Worm (Caenorhabditis elegans) whole organism, late embryonic: ENCODE results near the gene faah-6.

Experiments used
- ets-4 ChIP-seq: sonication (generic microtip); optimal IDR thresholded peaks from 2 replicates; lab custom pipeline; 2016; ENCODE audit warnings: missing genetic modification characterization, missing compliant biosample characterization
- hlh-15 ChIP-seq: sonication (generic microtip); optimal IDR thresholded peaks from 2 replicates; lab custom pipeline; 2016; ENCODE audit warnings: missing genetic modification characterization, missing compliant biosample characterization
- nfya-1 ChIP-seq: sonication (generic microtip); optimal IDR thresholded peaks from 2 replicates; lab custom pipeline; 2017; ENCODE audit warnings: missing genetic modification characterization, mild to moderate bottlenecking, missing compliant biosample characterization, antibody characterized with exemption, moderate library complexity

DNA sequence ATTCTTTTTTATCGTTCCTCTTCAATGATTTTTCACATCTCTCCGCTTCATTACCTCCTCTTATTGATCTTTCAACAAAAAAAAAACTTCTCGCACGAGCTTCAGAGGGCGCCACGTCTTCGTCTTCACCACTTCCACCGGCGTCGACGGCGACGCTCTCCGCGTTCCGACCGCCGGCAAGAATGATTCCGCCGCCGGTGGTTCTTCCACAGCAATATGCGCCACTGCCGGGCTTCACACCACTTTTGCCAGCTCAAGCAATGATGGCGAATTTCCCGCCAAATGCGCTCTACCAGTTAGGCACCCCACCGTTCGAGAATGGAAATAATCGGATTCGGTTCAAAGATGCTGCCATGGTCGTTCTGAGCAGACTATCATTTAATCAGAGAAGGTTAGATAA is 32.8 kb downstream of the faah-6 start:
- TF ChIP-seq nfya-1 (tag; lab: Kevin White, UChicago) (no peak), hlh-15 (no peak), ets-4 (no peak)
